Worm (Caenorhabditis elegans) whole organism, L4 larva: ENCODE data around the gene C28D4.8.

Experiments
- F37D6.2 ChIP-seq: sonication (generic microtip); optimal IDR thresholded peaks from 2 replicates; lab custom pipeline; 2016; ENCODE audit warnings: mild to moderate bottlenecking, missing genetic modification characterization, missing compliant biosample characterization
- F49E8.2 ChIP-seq: sonication (generic microtip); optimal IDR thresholded peaks from 2 replicates; lab custom pipeline; 2016; ENCODE audit warnings: missing compliant biosample characterization, mild to moderate bottlenecking, missing genetic modification characterization, borderline replicate concordance
- Y5F2A.4 ChIP-seq: fragments of 200-800 bp; sonication (Bioruptor generic); optimal IDR thresholded peaks from 2 replicates; lab custom pipeline; 2018; ENCODE audit warnings: mild to moderate bottlenecking, missing genetic modification characterization, missing compliant biosample characterization
- Y75B8A.6 ChIP-seq: fragments of 200-800 bp; sonication (Bioruptor generic); IDR thresholded peaks from 2 replicates; pipeline ENCODE4 v1.3.6; 2022; ENCODE audit warnings: missing genetic modification reagents, missing genetic modification characterization, missing compliant biosample characterization
- ZK337.2 ChIP-seq: fragments of 200-800 bp; sonication (Bioruptor generic); IDR thresholded peaks from 2 replicates; pipeline ENCODE4 v1.3.6; 2022; ENCODE audit warnings: missing genetic modification reagents, missing genetic modification characterization, missing compliant biosample characterization
- ZK546.5 ChIP-seq, 2 experiments: sonication (generic microtip); optimal IDR thresholded peaks; 2 replicates each; lab custom pipeline; 2017; ENCODE audit warnings: missing biosample characterization in 2 of 2, missing genetic modification characterization in 2 of 2
- aha-1 ChIP-seq: fragments of 150-350 bp; peaks from one replicate; lab custom pipeline; 2014; ENCODE audit warnings: missing biosample characterization, missing genetic modification characterization
- attf-4 ChIP-seq: sonication (generic microtip); optimal IDR thresholded peaks from 3 replicates; lab custom pipeline; 2017; ENCODE audit warnings: missing biosample characterization, missing genetic modification characterization
- ceh-44 ChIP-seq: fragments of 200-800 bp; sonication (Bioruptor generic); IDR thresholded peaks from 2 replicates; pipeline ENCODE4 v1.3.6; 2022; ENCODE audit warnings: missing genetic modification reagents, missing genetic modification characterization, missing compliant biosample characterization
- ces-1 ChIP-seq: fragments of 150-350 bp; sonication (generic microtip); optimal IDR thresholded peaks from 4 replicates; lab custom pipeline; 2014; ENCODE audit warnings: missing biosample characterization, missing genetic modification reagents, missing genetic modification characterization
- ctbp-1 ChIP-seq: fragments of 200-800 bp; sonication (Bioruptor generic); IDR thresholded peaks from 2 replicates; pipeline ENCODE4 v1.3.6; 2022; ENCODE audit warnings: missing genetic modification reagents, missing genetic modification characterization, missing compliant biosample characterization
- daf-12 ChIP-seq: fragments of 150-350 bp; optimal IDR thresholded peaks from 2 replicates; lab custom pipeline; 2014; ENCODE audit warnings: missing biosample characterization, missing genetic modification reagents, missing genetic modification characterization
- daf-19 ChIP-seq: fragments of 200-800 bp; sonication (Bioruptor generic); conservative IDR thresholded peaks from 2 replicates; pipeline ENCODE4 v1.3.6; 2022; ENCODE audit warnings: missing genetic modification characterization, missing compliant biosample characterization
- daf-8 ChIP-seq: fragments of 200-800 bp; sonication (Bioruptor generic); IDR thresholded peaks from 2 replicates; pipeline ENCODE4 v1.3.6; 2022; ENCODE audit warnings: missing genetic modification characterization, missing compliant biosample characterization
- egl-43 ChIP-seq: fragments of 200-800 bp; sonication (Bioruptor generic); IDR thresholded peaks from 2 replicates; pipeline ENCODE4 v1.3.6; 2022; ENCODE audit warnings: missing genetic modification reagents, missing genetic modification characterization, missing compliant biosample characterization
- gei-8 ChIP-seq: fragments of 200-800 bp; sonication (Bioruptor generic); optimal IDR thresholded peaks from 2 replicates; lab custom pipeline; 2018; ENCODE audit warnings: mild to moderate bottlenecking, missing genetic modification characterization, missing compliant biosample characterization
- hlh-11 ChIP-seq: fragments of 200-800 bp; sonication (Bioruptor generic); optimal IDR thresholded peaks from 2 replicates; lab custom pipeline; 2018; ENCODE audit warnings: mild to moderate bottlenecking, missing genetic modification characterization, missing compliant biosample characterization
- jun-1 ChIP-seq: fragments of 150-350 bp; optimal IDR thresholded peaks from 2 replicates; lab custom pipeline; 2014; ENCODE audit warnings: missing biosample characterization, missing genetic modification reagents, missing genetic modification characterization
- lin-38 ChIP-seq: fragments of 200-800 bp; sonication (Bioruptor generic); IDR thresholded peaks from 2 replicates; pipeline ENCODE4 v1.3.6; 2022; ENCODE audit warnings: missing genetic modification reagents, missing genetic modification characterization, missing compliant biosample characterization
- mdl-1 ChIP-seq, 2 experiments: fragments of 150-350 bp in 1 of 2; sonication (generic microtip) in 1 of 2; optimal IDR thresholded peaks; 2 replicates each; lab custom pipeline; 2014 to 2017; ENCODE audit warnings: missing biosample characterization in 2 of 2, missing genetic modification characterization in 2 of 2
- nhr-237 ChIP-seq: sonication (generic microtip); optimal IDR thresholded peaks from 2 replicates; lab custom pipeline; 2017; ENCODE audit warnings: missing biosample characterization, missing genetic modification characterization
- nhr-28 ChIP-seq: fragments of 150-350 bp; optimal IDR thresholded peaks from 2 replicates; lab custom pipeline; 2014; ENCODE audit warnings: missing biosample characterization, missing genetic modification characterization
- nhr-41 ChIP-seq: fragments of 200-800 bp; sonication (Bioruptor generic); IDR thresholded peaks from 2 replicates; pipeline ENCODE4 v1.3.6; 2022; ENCODE audit warnings: missing genetic modification reagents, missing genetic modification characterization, missing compliant biosample characterization
- nhr-42 ChIP-seq: fragments of 200-800 bp; sonication (Bioruptor generic); IDR thresholded peaks from 2 replicates; pipeline ENCODE4 v1.3.6; 2022; ENCODE audit warnings: missing genetic modification characterization, missing compliant biosample characterization
- nhr-6 ChIP-seq: fragments of 150-350 bp; optimal IDR thresholded peaks from 2 replicates; lab custom pipeline; 2014; ENCODE audit warnings: missing biosample characterization, missing genetic modification characterization
- snpc-1.2 ChIP-seq: fragments of 200-800 bp; sonication (Bioruptor generic); IDR thresholded peaks from 2 replicates; pipeline ENCODE4 v1.3.6; 2022; ENCODE audit warnings: missing genetic modification reagents, missing genetic modification characterization, missing compliant biosample characterization
- spr-1 ChIP-seq: sonication (generic microtip); optimal IDR thresholded peaks from 2 replicates; lab custom pipeline; 2016; ENCODE audit warnings: mild to moderate bottlenecking, missing genetic modification characterization, missing compliant biosample characterization
- unc-130 ChIP-seq: sonication (generic microtip); optimal IDR thresholded peaks from 2 replicates; lab custom pipeline; 2016; ENCODE audit warnings: missing genetic modification reagents, missing genetic modification characterization, missing compliant biosample characterization
- zfp-2 ChIP-seq: sonication (generic microtip); optimal IDR thresholded peaks from 2 replicates; lab custom pipeline; 2016; ENCODE audit warnings: mild to moderate bottlenecking, missing genetic modification characterization, missing compliant biosample characterization
- zip-11 ChIP-seq: fragments of 200-800 bp; sonication (Bioruptor generic); IDR thresholded peaks from 2 replicates; pipeline ENCODE4 v1.3.6; 2022; ENCODE audit warnings: missing genetic modification characterization, missing compliant biosample characterization
- ztf-11 ChIP-seq: fragments of 150-350 bp; optimal IDR thresholded peaks from 2 replicates; lab custom pipeline; 2014; ENCODE audit warnings: missing biosample characterization, missing genetic modification characterization

The C28D4.8 gene

DNA sequence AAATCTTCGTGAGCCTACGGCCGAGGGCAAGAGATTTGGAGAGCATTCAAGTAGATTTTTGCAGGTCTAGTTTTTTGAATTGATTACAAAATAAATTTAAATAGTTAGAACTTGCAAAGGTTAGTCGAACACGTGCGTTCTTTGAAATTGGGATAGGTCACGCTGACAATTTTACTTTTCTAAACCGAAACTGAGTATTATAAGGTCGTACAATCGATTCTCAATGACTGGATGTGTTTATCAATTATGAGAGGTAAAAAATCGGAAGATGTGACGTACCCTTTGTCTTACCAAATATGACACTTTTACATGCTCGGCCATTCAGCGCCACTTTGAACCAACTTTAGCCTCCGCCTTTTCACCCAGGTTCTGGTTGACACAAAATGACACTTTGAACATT, 1.5 kb downstream of the C28D4.8 start, which contains the start of gene C28D4.5:
Gene C28D4.5, minus strand, starts transcription at position 101 of the 400 bp plus-strand sequence.
- no peak for TF ChIP-seq nhr-42 (GFP tag; lab: Robert Waterston, UW)
- TF ChIP-seq, all 104 proteins: peak for 0

ce11 chrIV:9744905-9745304, 3.3 kb downstream of the C28D4.8 start, which contains the start of gene C28D4.4:
Gene C28D4.4 (minus strand): TSS chrIV:9745005.
- TF ChIP-seq nhr-237 (tag; lab: Kevin White, UChicago) = no peak
- no peak for TF ChIP-seq nhr-41 (GFP tag; lab: Robert Waterston, UW)
- no peak for TF ChIP-seq egl-43 (GFP tag; lab: Robert Waterston, UW)
- TF ChIP-seq attf-4 = no peak
- TF ChIP-seq daf-19 (GFP tag; lab: Robert Waterston, UW) = no peak
- TF ChIP-seq daf-8 (GFP tag; lab: Robert Waterston, UW) = no peak
- TF ChIP-seq nhr-6 (tag; lab: Kevin White, UChicago) = no peak
- no peak for TF ChIP-seq ctbp-1
- no peak for TF ChIP-seq zip-11 (GFP tag; lab: Robert Waterston, UW)

DNA sequence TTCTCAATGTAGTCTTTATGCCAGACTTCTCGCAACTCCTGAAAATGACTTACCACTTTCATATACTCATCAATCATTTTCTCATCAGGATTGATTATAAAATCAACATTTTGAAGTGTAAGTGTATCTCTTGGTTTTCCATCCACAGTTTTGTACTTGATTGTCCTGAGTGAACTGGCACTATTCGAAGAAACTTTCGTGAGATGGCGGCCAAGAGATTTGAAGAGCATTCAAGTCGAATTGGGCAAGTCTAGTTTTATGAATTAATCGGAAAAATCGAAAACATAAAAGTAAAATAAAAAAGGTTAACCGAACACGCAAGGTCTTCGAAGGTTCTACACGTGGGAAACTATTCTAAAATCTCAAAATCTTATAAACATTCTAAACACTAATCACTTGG, 5.4 kb downstream of the C28D4.8 start, which contains the start of gene C28D4.7:
Gene C28D4.7, minus strand, starts transcription at position 265 of the 400 bp plus-strand sequence.
- TF ChIP-seq ztf-11 (tag; lab: Kevin White, UChicago) (no peak), aha-1 (tag; lab: Kevin White, UChicago) (peak; percentile 96)

DNA sequence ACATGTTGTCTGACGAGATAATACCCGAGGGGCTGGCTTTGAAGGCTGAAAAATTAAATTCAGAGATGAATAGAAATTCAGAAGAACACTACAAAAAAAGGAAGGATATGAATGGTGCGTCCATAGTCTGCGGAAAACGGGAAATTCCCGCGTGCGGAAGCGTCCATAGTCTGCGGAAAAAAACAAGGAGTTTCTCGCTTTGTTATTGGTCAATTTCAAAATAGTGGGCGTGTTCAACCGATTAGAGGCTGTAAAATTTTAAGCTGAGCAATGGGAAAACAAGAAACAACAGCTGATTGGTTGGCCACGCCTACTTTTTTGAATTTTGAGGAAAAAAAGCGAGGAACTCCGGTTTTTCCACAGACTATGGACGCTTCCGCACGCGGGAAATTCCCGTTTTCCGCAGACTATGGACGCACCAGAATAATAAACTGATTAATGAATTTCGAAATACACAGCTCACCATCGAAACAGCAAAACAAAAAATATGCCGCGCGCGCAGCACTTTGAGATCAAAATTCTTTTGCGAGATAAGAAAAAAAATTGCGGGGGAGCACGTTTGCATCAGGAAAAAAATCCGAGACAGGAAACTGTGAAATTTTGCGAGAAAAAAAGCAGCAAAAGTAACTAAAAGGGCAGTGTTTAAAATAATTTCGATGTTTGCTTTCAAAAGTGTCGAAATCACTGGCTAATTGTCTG, 7.2 kb downstream of the C28D4.8 start, which contains the start of gene gln-6:
Gene gln-6, minus strand, starts transcription at position 51 of the 699 bp plus-strand sequence.
- TF ChIP-seq unc-130 (GFP tag; lab: Kevin White, UChicago) = peak; percentile 44

DNA sequence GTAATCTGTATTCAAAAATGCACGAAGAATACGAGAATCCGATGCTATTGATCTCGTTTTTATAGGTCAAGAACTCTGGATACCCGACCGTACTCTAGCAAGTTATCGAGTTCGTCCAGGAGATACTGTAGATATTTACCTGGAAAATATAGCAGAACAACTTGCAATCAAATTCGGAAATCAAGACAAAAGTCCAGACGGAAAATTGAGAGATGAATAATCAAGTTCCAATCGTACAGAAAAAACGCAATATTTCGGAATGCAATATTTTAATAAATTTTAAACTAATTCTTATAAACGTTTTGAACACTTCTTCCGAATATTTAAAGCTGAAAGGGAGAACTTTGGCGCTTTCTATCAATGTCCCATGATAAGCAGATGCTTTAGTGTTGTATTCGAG, 9.2 kb downstream of the C28D4.8 start:
- TF ChIP-seq F37D6.2 (no peak), unc-130 (GFP tag; lab: Kevin White, UChicago) (peak; percentile 64), hlh-11 (tag; lab: Kevin White, UChicago) (no peak), F49E8.2 (tag; lab: Kevin White, UChicago) (peak; percentile 28), mdl-1 (tag; optimal IDR thresholded peaks at IDR 0.05; lab: Kevin White, UChicago) (no peak), ZK546.5 (tag; optimal IDR thresholded peaks at IDR 0.05; lab: Kevin White, UChicago) (no peak), nhr-28 (tag; lab: Kevin White, UChicago) (no peak), ceh-44 (GFP tag; lab: Robert Waterston, UW) (no peak), Y75B8A.6 (GFP tag; lab: Robert Waterston, UW) (no peak), zfp-2 (tag; lab: Kevin White, UChicago) (no peak), snpc-1.2 (GFP tag; lab: Robert Waterston, UW) (peak; percentile 65; the same call in 1 of the 2 replicates), lin-38 (GFP tag; lab: Robert Waterston, UW) (peak; percentile 61)

ce11 chrIV:9738194-9738593, 10.0 kb downstream of the C28D4.8 start, which contains the start of gene C28D4.10:
Gene C28D4.10 (plus strand): TSS chrIV:9738494.
- TF ChIP-seq Y5F2A.4 (no peak), ceh-44 (GFP tag; lab: Robert Waterston, UW) (no peak), unc-130 (GFP tag; lab: Kevin White, UChicago) (no peak), jun-1 (no peak), ces-1 (GFP tag; lab: Kevin White, UChicago) (no peak), daf-19 (GFP tag; lab: Robert Waterston, UW) (no peak), gei-8 (no peak), daf-8 (GFP tag; lab: Robert Waterston, UW) (no peak), daf-12 (tag; lab: Kevin White, UChicago) (no peak), spr-1 (tag; lab: Kevin White, UChicago) (no peak), ZK337.2 (no peak), lin-38 (GFP tag; lab: Robert Waterston, UW) (no peak)
